Fruit fly (Drosophila melanogaster): ENCODE results near the gene Dnz1.

dm6 chr2L:10869867-10870266 lies 13.4 kb upstream of the Dnz1 start, which contains the start of gene CG12517:
- TF ChIP-seq CG17612 (GFP tag; IDR thresholded peaks at IDR 0.05) (no peak), CG30403 (GFP tag; optimal IDR thresholded peaks at IDR 0.05) (no peak), CG8478 (optimal IDR thresholded peaks at IDR 0.05) (no peak), pan (optimal IDR thresholded peaks at IDR 0.05) (no peak), pan (GFP tag; optimal IDR thresholded peaks at IDR 0.05 in 1 of 2, IDR thresholded peaks at IDR 0.05 in 1 of 2) (no peak), Hmr (GFP tag; optimal IDR thresholded peaks at IDR 0.05) (no peak), CG15696 (tag; optimal IDR thresholded peaks at IDR 0.05) (no peak)
